Worm (Caenorhabditis elegans): Measurements from ENCODE around the gene col-177.

ce11 chrX:10966251-10966650, 35.4 kb downstream of the col-177 start, which contains the start of gene lge-1:
- TF ChIP-seq ztf-11 (tag; optimal IDR thresholded peaks at IDR 0.05) (no peak), lsy-2 (tag; optimal IDR thresholded peaks at IDR 0.05) (no peak), sox-4 (tag; optimal IDR thresholded peaks at IDR 0.05) (no peak), ama-1 (optimal IDR thresholded peaks at IDR 0.05) (no peak), lin-13 (GFP tag; optimal IDR thresholded peaks at IDR 0.05) (no peak), nhr-85 (tag) (no peak)
